Fruit fly (Drosophila melanogaster) Kc167 (cell line): ENCODE data around the gene sbm.

Source experiments
- Myc ChIP-seq: fragments of >200 bp; optimal IDR thresholded peaks from 2 replicates; lab custom pipeline; 2017; ENCODE audit warnings: missing external identifiers
- Sin3A ChIP-seq: fragments of >200 bp; optimal IDR thresholded peaks from 2 replicates; lab custom pipeline; 2018; ENCODE audit warnings: missing external identifiers
- h ChIP-seq: fragments of >200 bp; optimal IDR thresholded peaks from 3 replicates; lab custom pipeline; 2018; ENCODE audit warnings: missing external identifiers
- insv ChIP-seq: fragments of >200 bp; optimal IDR thresholded peaks from 3 replicates; lab custom pipeline; 2018; ENCODE audit warnings: missing external identifiers
- psq ChIP-seq: fragments of >200 bp; optimal IDR thresholded peaks from 2 replicates; lab custom pipeline; 2017; ENCODE audit warnings: missing external identifiers
- ttk ChIP-seq: sonication (Bioruptor generic); optimal IDR thresholded peaks from 2 replicates; lab custom pipeline; 2017; ENCODE audit warnings: missing external identifiers

DNA sequence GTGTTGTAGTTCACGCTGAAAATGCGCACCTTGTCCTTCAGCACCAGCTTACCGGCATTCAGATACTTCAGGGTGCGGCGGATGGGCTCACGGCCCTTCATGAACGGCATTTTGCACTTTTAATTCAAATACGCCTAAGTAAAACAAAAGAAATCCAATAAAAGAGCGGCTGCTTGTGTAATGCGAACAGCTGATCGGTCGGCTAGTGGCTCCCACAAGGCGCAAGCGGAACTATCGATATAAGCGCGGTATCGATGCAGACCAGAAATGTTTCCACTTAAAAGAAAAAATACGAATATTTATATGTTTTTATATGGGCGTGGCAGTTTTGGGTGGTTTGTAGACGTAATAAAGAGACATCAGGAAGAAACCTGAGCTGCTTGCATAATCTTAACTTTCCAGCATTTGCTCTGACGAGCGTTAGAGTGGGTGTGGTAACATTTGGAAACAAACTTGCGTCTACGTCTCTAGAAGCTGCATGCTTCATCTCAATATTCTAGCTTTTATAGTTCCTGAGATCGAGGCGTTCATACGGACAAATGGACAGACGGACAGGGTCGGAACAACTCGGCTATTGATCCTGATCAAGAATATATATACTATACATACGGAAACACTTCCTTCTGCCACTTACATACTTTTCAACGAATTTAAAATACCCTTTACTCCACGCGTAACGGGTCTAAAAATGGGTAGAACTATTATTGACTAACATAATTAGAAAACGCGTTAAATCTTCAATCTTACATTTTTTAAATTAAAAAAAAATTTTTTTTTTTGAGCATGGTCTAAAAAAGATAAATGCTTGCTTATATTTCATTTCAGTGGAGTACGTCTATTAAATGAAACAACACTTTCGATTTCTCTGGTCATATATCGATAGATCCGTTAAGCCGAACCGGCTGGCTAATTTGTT is 19.3 kb downstream of the sbm start, which contains the start of the genes mRpS25 and nmdyn-D6:
- TF ChIP-seq psq (lab: Kevin White, UChicago), result no peak
- no peak for TF ChIP-seq Myc (lab: Kevin White, UChicago)
- no peak for TF ChIP-seq h (lab: Kevin White, UChicago)
- no peak for TF ChIP-seq ttk (lab: Kevin White, UChicago)
- no peak for TF ChIP-seq Sin3A (lab: Kevin White, UChicago)
- TF ChIP-seq insv (lab: Kevin White, UChicago), result no peak
